Fruit fly (Drosophila melanogaster): ENCODE data around the gene Snmp1.

DNA sequence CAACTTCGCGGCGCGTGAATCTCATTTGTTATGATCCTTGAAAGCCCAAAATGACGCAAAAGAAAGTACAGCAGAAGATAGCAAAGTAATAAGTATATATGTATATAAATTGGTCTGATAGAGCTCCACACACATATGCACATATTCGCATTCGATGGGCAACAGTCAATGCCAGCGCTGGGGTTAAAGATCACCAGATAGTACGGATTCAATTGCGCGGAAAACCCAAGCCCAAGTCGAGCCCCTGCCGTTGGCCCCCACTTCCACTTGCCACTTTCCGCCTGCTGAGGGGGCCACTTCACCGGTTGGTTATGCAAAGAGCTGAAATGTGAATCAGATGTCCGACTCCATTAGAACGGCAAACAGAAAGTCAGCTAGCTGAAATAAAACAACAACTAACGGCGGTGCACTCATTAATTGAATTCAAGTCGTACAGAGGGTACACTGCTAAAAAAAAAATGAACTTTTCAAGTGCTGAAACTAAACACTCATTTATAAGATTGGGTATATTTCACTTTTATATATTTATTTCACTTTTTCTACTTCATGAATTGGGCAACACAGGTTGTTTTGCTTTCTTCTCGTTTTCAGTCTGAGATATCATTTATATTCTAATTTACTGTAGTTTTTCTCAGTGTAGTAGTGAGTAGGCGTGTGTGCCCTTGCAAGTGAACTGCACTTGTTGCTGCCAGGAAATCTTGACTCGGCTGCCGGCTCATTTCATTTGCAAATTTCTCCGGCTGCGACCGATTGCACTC is 27.4 kb upstream of the Snmp1 start:
- TF ChIP-seq CG8478 (optimal IDR thresholded peaks at IDR 0.05) (no peak), CTCF (optimal IDR thresholded peaks at IDR 0.05) (no peak)

All from S2 (cell line).